Worm (Caenorhabditis elegans) whole organism, young adult: ENCODE results near the gene Y57A10A.31.

Experiments used
- ceh-79 ChIP-seq: sonication (generic microtip); optimal IDR thresholded peaks from 2 replicates; lab custom pipeline; 2017; ENCODE audit warnings: mild to moderate bottlenecking, missing genetic modification characterization, missing compliant biosample characterization
- hrde-1 ChIP-seq: sonication (generic microtip); optimal IDR thresholded peaks from 2 replicates; lab custom pipeline; 2016; ENCODE audit warnings: missing genetic modification characterization, mild to moderate bottlenecking, missing compliant biosample characterization, moderate library complexity, missing genotype, missing genetic modification reagents, borderline replicate concordance
- snpc-4 ChIP-seq, 5 experiments: fragments of 150-350 bp in 1 of 5; sonication (generic microtip) in 4 of 5; optimal IDR thresholded peaks; 2 replicates each; lab custom pipeline; 2014 to 2018; ENCODE audit warnings: missing genetic modification characterization in 5 of 5, missing biosample characterization in 3 of 5, antibody characterized with exemption in 2 of 5, mild to moderate bottlenecking in 2 of 5, missing compliant biosample characterization in 2 of 5, missing genotype in 2 of 5, moderate library complexity in 2 of 5, missing genetic modification reagents in 1 of 5

ce11 chrII:12323305-12323704 lies 34.1 kb downstream of the Y57A10A.31 start, which contains the start of gene sre-53:
- TF ChIP-seq ceh-79, result no peak
- TF ChIP-seq snpc-4 (GFP tag; optimal IDR thresholded peaks at IDR 0.05; lab: Kevin White, UChicago), result no peak
- TF ChIP-seq snpc-4 (tag; optimal IDR thresholded peaks at IDR 0.05; lab: Kevin White, UChicago), result no peak
- TF ChIP-seq hrde-1, result no peak
